Worm (Caenorhabditis elegans) whole organism, mixed stage, embryonic: ENCODE data around the gene srt-6.

ENCODE experiments used
- blmp-1 ChIP-seq: fragments of 150-350 bp; optimal IDR thresholded peaks from 2 replicates; lab custom pipeline; 2014; ENCODE audit warnings: missing biosample characterization, missing genetic modification characterization
- ceh-39 ChIP-seq: fragments of 150-350 bp; optimal IDR thresholded peaks from 2 replicates; lab custom pipeline; 2014; ENCODE audit warnings: missing biosample characterization, missing genetic modification characterization
- ceh-43 ChIP-seq: fragments of 200-800 bp; sonication (Bioruptor generic); optimal IDR thresholded peaks from 2 replicates; lab custom pipeline; 2018; ENCODE audit warnings: mild to moderate bottlenecking, missing genetic modification characterization, moderate library complexity, missing compliant biosample characterization
- ces-1 ChIP-seq: fragments of 150-350 bp; optimal IDR thresholded peaks from 2 replicates; lab custom pipeline; 2014; ENCODE audit warnings: missing biosample characterization, missing genetic modification reagents, missing genetic modification characterization
- drap-1 ChIP-seq: fragments of 200-800 bp; sonication (Bioruptor generic); optimal IDR thresholded peaks from 3 replicates; lab custom pipeline; 2018; ENCODE audit warnings: mild to moderate bottlenecking, missing genetic modification characterization, missing compliant biosample characterization
- hlh-1 ChIP-seq: fragments of 150-350 bp; optimal IDR thresholded peaks from 2 replicates; lab custom pipeline; 2014; ENCODE audit warnings: missing biosample characterization, missing genetic modification reagents, missing genetic modification characterization
- lin-13 ChIP-seq: fragments of 150-350 bp; optimal IDR thresholded peaks from 2 replicates; lab custom pipeline; 2014; ENCODE audit warnings: missing biosample characterization, missing genetic modification characterization
- mep-1 ChIP-seq: fragments of 150-350 bp; optimal IDR thresholded peaks from 2 replicates; lab custom pipeline; 2017; ENCODE audit warnings: missing biosample characterization, missing genetic modification reagents, missing genetic modification characterization, inconsistent platforms
- nhr-2 ChIP-seq: fragments of 150-350 bp; optimal IDR thresholded peaks from 2 replicates; lab custom pipeline; 2014; ENCODE audit warnings: missing biosample characterization, missing genetic modification characterization
- nhr-76 ChIP-seq: sonication (generic microtip); optimal IDR thresholded peaks from 2 replicates; lab custom pipeline; 2017; ENCODE audit warnings: missing biosample characterization, missing genetic modification characterization
- sem-2 ChIP-seq: fragments of 200-800 bp; sonication (Bioruptor generic); optimal IDR thresholded peaks from 2 replicates; lab custom pipeline; 2018; ENCODE audit warnings: mild to moderate bottlenecking, missing genetic modification characterization, missing compliant biosample characterization
- snpc-4 ChIP-seq: fragments of 150-350 bp; optimal IDR thresholded peaks from 2 replicates; lab custom pipeline; 2014; ENCODE audit warnings: missing biosample characterization, missing genetic modification characterization
- unc-39 ChIP-seq: fragments of 150-350 bp; optimal IDR thresholded peaks from 2 replicates; lab custom pipeline; 2014; ENCODE audit warnings: missing biosample characterization, missing genetic modification characterization
- unc-62 ChIP-seq: fragments of 150-350 bp; optimal IDR thresholded peaks from 2 replicates; lab custom pipeline; 2014; ENCODE audit warnings: missing biosample characterization, missing genetic modification reagents, missing genetic modification characterization

- TF ChIP-seq hlh-1 (tag; lab: Kevin White, UChicago), result no peak
- no peak for TF ChIP-seq unc-39 (tag; lab: Kevin White, UChicago)
- TF ChIP-seq lin-13 (tag; lab: Kevin White, UChicago), result no peak
- no peak for TF ChIP-seq mep-1 (tag; lab: Kevin White, UChicago)
- no peak for TF ChIP-seq unc-62 (GFP tag; lab: Kevin White, UChicago)
- TF ChIP-seq nhr-2 (tag; lab: Kevin White, UChicago), result no peak
- TF ChIP-seq ceh-39, result no peak
- no peak for TF ChIP-seq nhr-76
- TF ChIP-seq drap-1 (GFP tag; lab: Kevin White, UChicago), result no peak
- TF ChIP-seq ceh-43, result no peak
- no peak for TF ChIP-seq blmp-1 (tag; lab: Kevin White, UChicago)
- TF ChIP-seq snpc-4 (tag; lab: Kevin White, UChicago), result no peak
- TF ChIP-seq ces-1, result no peak
- TF ChIP-seq sem-2 (GFP tag; lab: Kevin White, UChicago), result no peak
These were observed 24.0 kb upstream of the srt-6 start for ce11 chrV:7432441-7433146.
